Worm (Caenorhabditis elegans) whole organism, mixed stage, embryonic: ENCODE results near the gene ZK666.8.

ENCODE experiments used
- M03D4.4 ChIP-seq: sonication (generic microtip); optimal IDR thresholded peaks from 2 replicates; lab custom pipeline; 2017; ENCODE audit warnings: mild to moderate bottlenecking, missing genetic modification characterization, missing compliant biosample characterization
- blmp-1 ChIP-seq: fragments of 150-350 bp; optimal IDR thresholded peaks from 2 replicates; lab custom pipeline; 2014; ENCODE audit warnings: missing biosample characterization, missing genetic modification characterization
- ceh-39 ChIP-seq: fragments of 150-350 bp; optimal IDR thresholded peaks from 2 replicates; lab custom pipeline; 2014; ENCODE audit warnings: missing biosample characterization, missing genetic modification characterization
- ceh-43 ChIP-seq: fragments of 200-800 bp; sonication (Bioruptor generic); optimal IDR thresholded peaks from 2 replicates; lab custom pipeline; 2018; ENCODE audit warnings: mild to moderate bottlenecking, missing genetic modification characterization, moderate library complexity, missing compliant biosample characterization
- ces-1 ChIP-seq: fragments of 150-350 bp; optimal IDR thresholded peaks from 2 replicates; lab custom pipeline; 2014; ENCODE audit warnings: missing biosample characterization, missing genetic modification reagents, missing genetic modification characterization
- cnd-1 ChIP-seq: fragments of 200-800 bp; sonication (Bioruptor generic); optimal IDR thresholded peaks from 2 replicates; lab custom pipeline; 2018; ENCODE audit warnings: mild to moderate bottlenecking, missing genetic modification characterization, missing compliant biosample characterization
- drap-1 ChIP-seq: fragments of 200-800 bp; sonication (Bioruptor generic); optimal IDR thresholded peaks from 3 replicates; lab custom pipeline; 2018; ENCODE audit warnings: mild to moderate bottlenecking, missing genetic modification characterization, missing compliant biosample characterization
- elt-1 ChIP-seq: sonication (generic microtip); optimal IDR thresholded peaks from 2 replicates; lab custom pipeline; 2017; ENCODE audit warnings: missing genetic modification characterization, mild to moderate bottlenecking, missing compliant biosample characterization, antibody characterized with exemption, moderate library complexity, borderline replicate concordance; ENCODE audit not compliant: insufficient read depth
- elt-3 ChIP-seq: fragments of 150-350 bp; optimal IDR thresholded peaks from 2 replicates; lab custom pipeline; 2014; ENCODE audit warnings: missing biosample characterization, missing genetic modification characterization
- flh-1 ChIP-seq: fragments of 200-800 bp; sonication (Bioruptor generic); optimal IDR thresholded peaks from 2 replicates; lab custom pipeline; 2018; ENCODE audit warnings: mild to moderate bottlenecking, missing genetic modification characterization, moderate library complexity, missing compliant biosample characterization
- ham-2 ChIP-seq: fragments of 200-800 bp; sonication (Bioruptor generic); optimal IDR thresholded peaks from 2 replicates; lab custom pipeline; 2018; ENCODE audit warnings: mild to moderate bottlenecking, missing genetic modification characterization, missing compliant biosample characterization
- hlh-1 ChIP-seq: fragments of 150-350 bp; optimal IDR thresholded peaks from 2 replicates; lab custom pipeline; 2014; ENCODE audit warnings: missing biosample characterization, missing genetic modification reagents, missing genetic modification characterization
- lin-13 ChIP-seq: fragments of 150-350 bp; optimal IDR thresholded peaks from 2 replicates; lab custom pipeline; 2014; ENCODE audit warnings: missing biosample characterization, missing genetic modification characterization
- lin-32 ChIP-seq: fragments of 200-800 bp; sonication (Bioruptor generic); optimal IDR thresholded peaks from 2 replicates; lab custom pipeline; 2018; ENCODE audit warnings: mild to moderate bottlenecking, missing genetic modification characterization, missing compliant biosample characterization
- lsy-2 ChIP-seq: fragments of 150-350 bp; optimal IDR thresholded peaks from 2 replicates; lab custom pipeline; 2014; ENCODE audit warnings: missing biosample characterization, missing genetic modification characterization
- mep-1 ChIP-seq: fragments of 150-350 bp; optimal IDR thresholded peaks from 2 replicates; lab custom pipeline; 2017; ENCODE audit warnings: missing biosample characterization, missing genetic modification reagents, missing genetic modification characterization, inconsistent platforms
- mls-2 ChIP-seq: sonication (generic microtip); optimal IDR thresholded peaks from 2 replicates; lab custom pipeline; 2016; ENCODE audit warnings: mild to moderate bottlenecking, missing genetic modification characterization, moderate library complexity, missing compliant biosample characterization
- nhr-2 ChIP-seq: fragments of 150-350 bp; optimal IDR thresholded peaks from 2 replicates; lab custom pipeline; 2014; ENCODE audit warnings: missing biosample characterization, missing genetic modification characterization
- nhr-76 ChIP-seq: sonication (generic microtip); optimal IDR thresholded peaks from 2 replicates; lab custom pipeline; 2017; ENCODE audit warnings: missing biosample characterization, missing genetic modification characterization
- pha-4 ChIP-seq: fragments of 150-350 bp; optimal IDR thresholded peaks from 2 replicates; lab custom pipeline; 2018; ENCODE audit warnings: missing biosample characterization, missing genetic modification reagents, missing genetic modification characterization
- snpc-4 ChIP-seq: fragments of 150-350 bp; optimal IDR thresholded peaks from 2 replicates; lab custom pipeline; 2014; ENCODE audit warnings: missing biosample characterization, missing genetic modification characterization
- sptf-1 ChIP-seq: sonication (generic microtip); optimal IDR thresholded peaks from 2 replicates; lab custom pipeline; 2017; ENCODE audit warnings: mild to moderate bottlenecking, missing genetic modification characterization, moderate library complexity, missing compliant biosample characterization
- tbx-8 ChIP-seq: fragments of 200-800 bp; sonication (Bioruptor generic); optimal IDR thresholded peaks from 2 replicates; lab custom pipeline; 2018; ENCODE audit warnings: mild to moderate bottlenecking, missing genetic modification characterization, moderate library complexity, missing compliant biosample characterization
- unc-120 ChIP-seq: sonication (generic microtip); optimal IDR thresholded peaks from 2 replicates; lab custom pipeline; 2017; ENCODE audit warnings: missing genetic modification characterization, missing compliant biosample characterization; ENCODE audit not compliant: poor library complexity, severe bottlenecking
- unc-39 ChIP-seq: fragments of 150-350 bp; optimal IDR thresholded peaks from 2 replicates; lab custom pipeline; 2014; ENCODE audit warnings: missing biosample characterization, missing genetic modification characterization
- unc-62 ChIP-seq: fragments of 150-350 bp; optimal IDR thresholded peaks from 2 replicates; lab custom pipeline; 2014; ENCODE audit warnings: missing biosample characterization, missing genetic modification reagents, missing genetic modification characterization
- ztf-11 ChIP-seq: fragments of 150-350 bp; optimal IDR thresholded peaks from 2 replicates; lab custom pipeline; 2014; ENCODE audit warnings: missing biosample characterization, missing genetic modification characterization

Gene ZK666.8

ce11 chrII:10504729-10505128, 11.8 kb upstream of the ZK666.8 start:
- no peak for TF ChIP-seq blmp-1 (tag; lab: Kevin White, UChicago)
- peak; percentile 83 for TF ChIP-seq nhr-2
- TF ChIP-seq mep-1: peak; percentile 17
- TF ChIP-seq cnd-1 (tag; lab: Kevin White, UChicago): peak; percentile 23

ce11 chrII:10502491-10503063, 9.6 kb upstream of the ZK666.8 start, which contains the start of gene myrf-1:
TSS of gene myrf-1 (minus strand) at chrII:10502541.
- TF ChIP-seq ceh-43 (GFP tag; lab: Kevin White, UChicago) (no peak), ztf-11 (tag; lab: Kevin White, UChicago) (peak; percentile 76), blmp-1 (tag; lab: Kevin White, UChicago) (no peak), nhr-2 (peak; percentile 46), sptf-1 (peak; percentile 74), mep-1 (peak; percentile 81), ham-2 (peak; percentile 94), pha-4 (peak; percentile 44), unc-120 (tag; lab: Kevin White, UChicago) (peak; percentile 73), lin-13 (tag; lab: Kevin White, UChicago) (no peak), unc-62 (peak; percentile 39), unc-39 (tag; lab: Kevin White, UChicago) (no peak), ces-1 (GFP tag; lab: Kevin White, UChicago) (peak; percentile 58), M03D4.4 (tag; lab: Kevin White, UChicago) (peak; percentile 48), cnd-1 (tag; lab: Kevin White, UChicago) (peak; percentile 61), lsy-2 (tag; lab: Kevin White, UChicago) (peak; percentile 33), hlh-1 (tag; lab: Kevin White, UChicago) (peak; percentile 33), mls-2 (tag; lab: Kevin White, UChicago) (peak; percentile 68), drap-1 (GFP tag; lab: Kevin White, UChicago) (peak; percentile 65)

- peak; percentile 27 for TF ChIP-seq ham-2
- TF ChIP-seq drap-1 (GFP tag; lab: Kevin White, UChicago): no peak
- peak; percentile 37 for TF ChIP-seq ces-1 (GFP tag; lab: Kevin White, UChicago)
- TF ChIP-seq elt-1 (tag; lab: Kevin White, UChicago): peak; percentile 65
- peak; percentile 57 for TF ChIP-seq unc-62
- TF ChIP-seq ceh-39: no peak
- TF ChIP-seq lin-13 (tag; lab: Kevin White, UChicago): no peak
- peak; percentile 3 for TF ChIP-seq blmp-1 (tag; lab: Kevin White, UChicago)
Observed at ce11 chrII:10501578-10501977, 8.6 kb upstream of the ZK666.8 start.

ce11 chrII:10500674-10501073, 7.7 kb upstream of the ZK666.8 start:
- TF ChIP-seq snpc-4 (tag; lab: Kevin White, UChicago) (no peak), flh-1 (GFP tag; lab: Kevin White, UChicago) (no peak), drap-1 (GFP tag; lab: Kevin White, UChicago) (no peak), ces-1 (GFP tag; lab: Kevin White, UChicago) (no peak), lin-32 (GFP tag; lab: Kevin White, UChicago) (no peak), hlh-1 (tag; lab: Kevin White, UChicago) (no peak), ham-2 (no peak), pha-4 (no peak), mls-2 (tag; lab: Kevin White, UChicago) (no peak), blmp-1 (tag; lab: Kevin White, UChicago) (no peak)
- TF ChIP-seq, all 35 proteins: peak for 0

ce11 chrII:10495912-10496311, 3.0 kb upstream of the ZK666.8 start, which contains the start of gene ZK666.12:
TSS of gene ZK666.12 (plus strand) at chrII:10496212.
- TF ChIP-seq nhr-2 (no peak), mls-2 (tag; lab: Kevin White, UChicago) (no peak), lin-32 (GFP tag; lab: Kevin White, UChicago) (no peak), elt-1 (tag; lab: Kevin White, UChicago) (no peak), pha-4 (no peak), lsy-2 (tag; lab: Kevin White, UChicago) (no peak), nhr-76 (tag; lab: Kevin White, UChicago) (no peak), unc-120 (tag; lab: Kevin White, UChicago) (no peak)
- TF ChIP-seq, all 35 proteins: peak for 0

ce11 chrII:10494467-10494866, 1.5 kb upstream of the ZK666.8 start, which contains the start of gene ZK666.14:
TSS of gene ZK666.14 (plus strand) at chrII:10494767.
- no peak for TF ChIP-seq tbx-8 (GFP tag; lab: Kevin White, UChicago)
- TF ChIP-seq elt-3 (tag; lab: Kevin White, UChicago): no peak
- TF ChIP-seq pha-4: no peak
- TF ChIP-seq, all 35 proteins: peak for 0
